Worm (Caenorhabditis elegans) whole organism, dauer: ENCODE measurements around the gene C25F9.8.

Experiments used
- unc-62 ChIP-seq: sonication (generic microtip); optimal IDR thresholded peaks from 2 replicates; lab custom pipeline; 2017; ENCODE audit warnings: missing biosample characterization, missing genetic modification reagents, missing genetic modification characterization

The C25F9.8 gene

DNA sequence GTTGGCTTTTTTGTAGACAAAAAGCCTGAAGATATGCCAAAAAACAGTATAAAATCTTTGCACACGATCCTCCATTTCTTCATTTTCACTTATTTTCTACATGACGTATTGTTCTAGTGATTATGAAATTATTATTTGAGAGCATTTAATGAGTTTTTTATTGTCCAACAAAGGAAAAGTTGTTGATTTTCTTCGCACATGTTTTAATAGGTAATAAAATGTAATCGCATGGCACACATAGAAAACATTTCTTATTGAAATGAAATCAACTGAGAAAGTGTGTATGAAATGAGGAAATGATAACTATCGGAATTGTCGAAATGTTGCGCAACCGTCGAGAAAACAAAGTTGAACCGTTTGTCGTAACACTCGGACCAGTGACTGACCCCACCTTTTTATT lies 6.6 kb downstream of the C25F9.8 start:
- no peak for TF ChIP-seq unc-62 (GFP tag; lab: Kevin White, UChicago)

ce11 chrV:19402855-19403254 lies 8.0 kb downstream of the C25F9.8 start, which contains the start of gene C25F9.12:
Gene C25F9.12, minus strand, starts transcription at chrV:19402955.
- no peak for TF ChIP-seq unc-62 (GFP tag; lab: Kevin White, UChicago)

ce11 chrV:19403619-19404018 lies 8.8 kb downstream of the C25F9.8 start:
- no peak for TF ChIP-seq unc-62 (GFP tag; lab: Kevin White, UChicago)

DNA sequence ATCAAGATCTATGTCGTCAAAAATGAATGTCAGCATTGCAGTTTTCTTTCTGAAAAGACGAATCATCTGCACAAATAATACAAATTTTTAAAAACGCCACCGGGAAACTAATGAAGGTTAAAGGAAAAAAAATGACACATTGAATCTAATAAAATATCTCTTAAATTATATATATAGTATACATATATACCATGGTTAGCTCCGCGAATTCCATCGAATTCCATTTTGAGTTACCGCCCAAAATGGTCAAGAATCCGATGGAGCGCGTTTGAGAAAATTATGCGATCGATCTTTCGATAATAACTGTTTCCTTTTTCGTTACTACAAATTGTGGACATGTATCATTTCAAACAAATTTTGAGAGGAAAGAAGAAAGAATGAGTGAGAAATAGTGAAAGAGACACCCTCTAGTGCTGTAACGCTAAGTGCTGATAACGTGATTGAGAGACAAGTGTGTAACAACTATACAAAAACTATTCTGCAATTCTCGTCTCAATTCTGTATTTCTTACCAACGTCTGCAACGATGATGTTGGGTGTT lies 10.5 kb downstream of the C25F9.8 start, which contains the start of the genes C25F9.6 and C25F9.10:
C25F9.6 (minus strand) TSS at position 51 of the 540 bp plus-strand sequence.
C25F9.10 (plus strand) TSS at position 454 of the 540 bp plus-strand sequence.
- no peak for TF ChIP-seq unc-62 (GFP tag; lab: Kevin White, UChicago)

DNA sequence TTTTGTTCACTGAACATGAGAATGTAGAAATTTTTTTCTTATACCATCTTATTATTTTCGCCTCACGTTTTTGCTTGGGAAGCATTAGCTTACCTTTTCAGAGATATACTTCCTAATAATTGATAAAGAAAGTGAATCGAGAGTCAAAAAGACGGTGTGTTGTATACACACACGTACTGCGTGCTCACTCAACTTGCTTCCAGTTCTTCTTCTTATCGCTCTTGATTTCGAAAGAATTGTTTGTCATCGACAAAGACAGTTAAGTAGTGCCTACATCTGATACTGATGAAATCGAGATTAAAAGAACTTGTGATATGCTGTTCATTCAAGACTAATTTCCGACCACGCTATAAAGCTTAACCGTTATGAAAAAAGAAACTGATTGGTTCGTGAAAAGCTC lies 15.8 kb downstream of the C25F9.8 start, which contains the start of gene C25F9.5:
C25F9.5 (minus strand) TSS at position 195 of the 400 bp plus-strand sequence.
- TF ChIP-seq unc-62 (GFP tag; lab: Kevin White, UChicago) = no peak

ce11 chrV:19416475-19416874 lies 21.6 kb downstream of the C25F9.8 start, which contains the start of the genes C25F9.4 and C25F9.9:
Gene C25F9.4, minus strand, starts transcription at chrV:19416575.
Gene C25F9.9, plus strand, starts transcription at chrV:19416611.
- no peak for TF ChIP-seq unc-62 (GFP tag; lab: Kevin White, UChicago)

DNA sequence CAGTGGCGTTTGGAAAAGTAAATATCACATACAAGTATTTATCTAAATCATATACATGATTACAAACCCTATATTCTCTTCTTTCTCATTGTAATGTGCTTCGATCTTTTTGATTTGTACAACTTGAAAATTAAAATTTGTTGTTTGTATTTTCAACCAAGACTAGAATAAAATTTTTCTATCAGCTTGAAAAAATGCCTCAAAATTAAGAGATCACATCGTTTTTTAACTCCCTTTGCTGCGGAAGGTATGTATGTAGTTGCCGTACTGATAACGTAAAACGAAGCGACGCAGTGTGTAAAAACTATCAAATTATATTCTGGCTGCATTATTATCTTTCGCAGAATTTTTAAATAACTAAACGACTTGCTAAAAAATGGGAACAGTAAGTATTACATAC lies 23.0 kb downstream of the C25F9.8 start, which contains the start of gene C25F9.15:
C25F9.15 (plus strand) TSS at position 301 of the 400 bp plus-strand sequence.
- TF ChIP-seq unc-62 (GFP tag; lab: Kevin White, UChicago) = no peak

- TF ChIP-seq unc-62 (GFP tag; lab: Kevin White, UChicago) = no peak
Measured at ce11 chrV:19421131-19421530, 26.3 kb downstream of the C25F9.8 start, which contains the start of gene C25F9.2. Gene C25F9.2, plus strand, starts transcription at chrV:19421471.

DNA sequence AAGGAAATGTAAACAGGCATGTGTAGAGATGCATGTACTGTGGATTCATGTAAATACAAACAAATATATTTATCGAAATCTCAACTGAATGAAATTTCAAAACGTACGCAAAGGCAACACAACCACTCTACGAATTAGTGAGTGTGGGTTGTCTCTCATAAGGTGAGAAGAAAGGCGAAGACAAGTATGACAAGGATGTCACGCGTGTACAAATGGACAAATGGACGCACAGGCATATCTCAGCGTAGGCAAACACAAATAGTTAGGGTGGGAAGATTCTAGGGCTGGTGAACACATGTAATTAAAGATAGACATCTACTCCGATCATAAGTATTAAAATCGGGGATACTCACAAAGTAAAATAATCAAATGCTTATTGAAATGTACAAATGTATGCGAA lies 33.2 kb downstream of the C25F9.8 start:
- no peak for TF ChIP-seq unc-62 (GFP tag; lab: Kevin White, UChicago)

DNA sequence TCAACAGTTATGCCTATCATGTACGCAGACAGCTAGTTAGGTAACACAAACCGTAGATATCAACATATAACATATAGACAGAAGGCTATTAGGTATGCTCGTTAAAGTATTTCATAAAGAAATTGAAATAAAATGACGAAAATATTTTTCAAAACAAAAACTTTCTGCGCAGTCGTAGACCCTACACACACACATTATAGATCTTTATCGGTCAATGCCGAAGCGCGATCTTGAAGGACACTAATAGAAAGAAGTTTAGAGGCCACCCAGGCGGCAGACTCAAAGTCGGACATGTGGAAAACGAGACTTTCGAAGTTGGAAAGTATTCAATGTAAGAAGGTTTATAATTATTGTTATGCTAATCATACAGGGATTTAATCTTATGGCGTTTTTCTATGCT lies 34.1 kb downstream of the C25F9.8 start:
- TF ChIP-seq unc-62 (GFP tag; lab: Kevin White, UChicago) = no peak

- TF ChIP-seq unc-62 (GFP tag; lab: Kevin White, UChicago) = no peak
Measured at ce11 chrV:19429605-19430004, 34.8 kb downstream of the C25F9.8 start.

DNA sequence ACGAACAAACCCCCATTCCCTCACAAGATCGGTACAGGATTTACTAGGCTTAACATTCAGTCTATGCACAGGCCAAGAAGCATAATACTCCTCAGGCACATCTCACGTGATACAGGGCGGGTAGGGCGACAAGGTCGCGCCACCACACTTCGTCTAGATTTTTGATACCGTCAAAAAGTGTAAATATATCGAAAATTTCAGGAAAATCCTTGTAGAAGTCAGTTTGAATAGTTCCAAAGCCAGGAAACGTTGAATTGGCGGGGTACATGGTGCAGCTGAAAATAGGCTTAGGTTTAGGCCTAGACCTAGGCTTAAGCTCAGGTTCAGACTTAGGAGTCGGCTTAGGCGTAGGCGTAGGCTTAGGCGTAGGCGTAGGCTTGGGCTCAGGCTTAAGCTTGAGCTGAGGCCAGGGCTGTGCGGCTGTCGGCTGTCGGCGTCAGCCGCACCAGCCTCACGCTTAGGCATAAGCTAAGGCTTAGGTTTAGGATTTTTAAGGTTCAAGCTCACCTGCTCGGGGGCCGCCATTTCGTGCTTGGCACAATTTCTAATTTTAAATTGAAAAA lies 35.6 kb downstream of the C25F9.8 start:
- TF ChIP-seq unc-62 (GFP tag; lab: Kevin White, UChicago) = no peak

DNA sequence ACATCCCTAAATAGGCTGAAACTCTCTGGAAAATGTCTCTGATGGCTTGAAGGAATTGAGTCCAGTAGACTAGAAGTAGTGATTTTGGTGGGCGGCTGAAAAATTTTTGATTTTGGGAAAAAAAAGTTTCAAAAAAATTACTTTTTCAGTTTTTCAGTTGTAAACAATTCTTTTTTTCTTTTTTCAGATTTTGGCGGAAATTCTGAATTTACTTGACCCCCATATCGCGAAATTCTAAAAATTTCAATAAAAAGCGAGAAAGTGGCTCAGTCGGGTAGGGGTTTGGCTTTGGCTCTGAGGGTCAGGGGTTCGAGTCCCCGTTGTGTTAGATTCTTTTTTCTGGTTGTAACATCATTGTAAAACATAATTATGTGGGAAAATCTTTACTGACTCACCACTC lies 36.2 kb downstream of the C25F9.8 start, which contains the start of gene srw-85:
srw-85 (minus strand) TSS at position 101 of the 400 bp plus-strand sequence.
- TF ChIP-seq unc-62 (GFP tag; lab: Kevin White, UChicago) = no peak

DNA sequence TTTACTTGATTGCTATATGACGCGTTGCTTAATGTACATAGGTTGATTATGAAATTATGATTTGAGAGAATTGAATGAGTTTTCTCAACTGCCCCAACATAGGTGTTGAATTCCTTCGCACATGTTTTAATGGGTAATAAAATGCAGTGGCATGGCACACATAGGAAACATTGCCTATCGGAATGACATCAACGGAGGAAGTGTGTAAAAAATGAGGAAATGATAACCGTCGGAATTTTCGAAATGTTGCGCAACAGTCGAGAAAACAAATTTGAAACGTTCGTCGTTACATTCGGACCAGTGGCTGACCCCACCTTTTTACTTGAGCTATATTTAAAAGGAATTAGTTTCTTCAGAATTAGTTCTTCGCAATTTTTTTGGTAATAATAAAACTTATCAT lies 37.2 kb downstream of the C25F9.8 start:
- no peak for TF ChIP-seq unc-62 (GFP tag; lab: Kevin White, UChicago)

DNA sequence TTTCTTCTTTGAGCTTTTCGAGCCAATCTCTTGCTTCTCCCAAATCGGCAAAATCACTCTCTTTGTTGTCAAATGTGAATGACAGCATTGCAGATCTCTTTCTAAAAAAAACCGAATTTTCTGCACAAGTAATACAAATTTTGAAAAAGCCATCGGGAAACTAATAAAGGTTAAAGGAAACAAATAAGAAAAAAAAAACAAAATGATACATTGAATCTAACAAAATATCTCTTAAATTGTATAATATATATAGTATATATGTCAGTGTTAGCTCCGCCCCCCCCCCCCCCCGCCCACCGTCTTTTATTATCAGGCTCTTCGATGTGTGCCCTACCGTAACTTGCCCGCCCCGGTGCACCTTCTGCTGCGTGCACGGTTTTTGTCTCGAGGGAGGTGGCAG lies 38.1 kb downstream of the C25F9.8 start, which contains the start of gene C25F9.11:
C25F9.11 (minus strand) TSS at position 101 of the 400 bp plus-strand sequence.
- TF ChIP-seq unc-62 (GFP tag; lab: Kevin White, UChicago) = no peak

ce11 chrV:19433806-19434437 lies 39.1 kb downstream of the C25F9.8 start, which contains the start of gene C25F9.16:
Gene C25F9.16, plus strand, starts transcription at chrV:19434387.
- TF ChIP-seq unc-62 (GFP tag; lab: Kevin White, UChicago) = no peak
